Worm (Caenorhabditis elegans) whole organism, midembryonic: Measurements from ENCODE around the gene M05D6.5.

Source experiments
- cog-1 ChIP-seq: sonication (generic microtip); optimal IDR thresholded peaks from 2 replicates; lab custom pipeline; 2016; ENCODE audit warnings: missing genetic modification characterization, missing compliant biosample characterization
- flt-1 ChIP-seq: fragments of 200-800 bp; sonication (Bioruptor generic); IDR thresholded peaks from 2 replicates; pipeline ENCODE4 v1.3.6; 2022; ENCODE audit warnings: missing genetic modification characterization, missing compliant biosample characterization
- med-1 ChIP-seq: sonication (generic microtip); optimal IDR thresholded peaks from 2 replicates; lab custom pipeline; 2017; ENCODE audit warnings: missing genetic modification characterization, mild to moderate bottlenecking, missing compliant biosample characterization, antibody characterized with exemption, missing genetic modification reagents; ENCODE audit not compliant: insufficient read depth

ce11 chrII:8440097-8440496 is 41.9 kb downstream of the M05D6.5 start:
- TF ChIP-seq med-1 (no peak), flt-1 (GFP tag; lab: Robert Waterston, UW) (no peak), cog-1 (tag; lab: Kevin White, UChicago) (no peak)
